Fruit fly (Drosophila melanogaster) whole organism, pupa: ENCODE data around the gene VhaAC39-2.

Source experiments
- CG32121 ChIP-seq: fragments of 200-800 bp; sonication (Bioruptor generic); IDR thresholded peaks from 2 replicates; pipeline ENCODE4 v1.3.6; 2022; ENCODE audit warnings: missing biosample characterization, missing genetic modification characterization
- CG34367 ChIP-seq: fragments of 200-800 bp; sonication (Bioruptor generic); optimal IDR thresholded peaks from 2 replicates; lab custom pipeline; 2018; ENCODE audit warnings: missing biosample characterization, mild to moderate bottlenecking, missing genetic modification characterization
- D1 ChIP-seq: fragments of 200-800 bp; sonication (Bioruptor generic); optimal IDR thresholded peaks from 2 replicates; lab custom pipeline; 2018; ENCODE audit warnings: missing biosample characterization, mild to moderate bottlenecking, missing genetic modification characterization, moderate library complexity
- Pif1A ChIP-seq: fragments of 200-800 bp; sonication (Bioruptor generic); optimal IDR thresholded peaks from 3 replicates; lab custom pipeline; 2016; ENCODE audit warnings: missing biosample characterization, missing genetic modification characterization
- Snoo ChIP-seq: fragments of 200-800 bp; sonication (Bioruptor generic); optimal IDR thresholded peaks from 3 replicates; lab custom pipeline; 2017; ENCODE audit warnings: missing biosample characterization, mild to moderate bottlenecking, missing genetic modification characterization, inconsistent platforms

- TF ChIP-seq D1 (tag; lab: Kevin White, UChicago) (no peak), Snoo (tag; lab: Kevin White, UChicago) (no peak), CG34367 (tag; lab: Kevin White, UChicago) (no peak), CG32121 (GFP tag; lab: Robert Waterston, UW) (no peak), Pif1A (no peak)
Measured at dm6 chr3R:23130884-23131283, 28.2 kb downstream of the VhaAC39-2 start.
